Worm (Caenorhabditis elegans) whole organism, midembryonic: ENCODE measurements around the gene Y73B6BL.289.

Experiments
- T22C8.4 ChIP-seq: fragments of 200-800 bp; sonication (Bioruptor generic); IDR thresholded peaks from 2 replicates; pipeline ENCODE4 v1.3.6; 2022; ENCODE audit warnings: missing genetic modification characterization, missing compliant biosample characterization
- cog-1 ChIP-seq: sonication (generic microtip); optimal IDR thresholded peaks from 2 replicates; lab custom pipeline; 2016; ENCODE audit warnings: missing genetic modification characterization, missing compliant biosample characterization
- flt-1 ChIP-seq: fragments of 200-800 bp; sonication (Bioruptor generic); IDR thresholded peaks from 2 replicates; pipeline ENCODE4 v1.3.6; 2022; ENCODE audit warnings: missing genetic modification characterization, missing compliant biosample characterization
- klf-2 ChIP-seq: fragments of 200-800 bp; sonication (Bioruptor generic); conservative IDR thresholded peaks from 2 replicates; pipeline ENCODE4 v1.3.6; 2022; ENCODE audit warnings: missing genetic modification reagents, missing genetic modification characterization, missing compliant biosample characterization
- med-1 ChIP-seq: sonication (generic microtip); optimal IDR thresholded peaks from 2 replicates; lab custom pipeline; 2017; ENCODE audit warnings: missing genetic modification characterization, mild to moderate bottlenecking, missing compliant biosample characterization, antibody characterized with exemption, missing genetic modification reagents; ENCODE audit not compliant: insufficient read depth
- ref-1 ChIP-seq: fragments of 200-800 bp; sonication (Bioruptor generic); conservative IDR thresholded peaks from 2 replicates; pipeline ENCODE4 v1.3.6; 2022; ENCODE audit warnings: missing genetic modification reagents, missing genetic modification characterization, missing compliant biosample characterization
- tab-1 ChIP-seq: fragments of 200-800 bp; sonication (Bioruptor generic); IDR thresholded peaks from 2 replicates; pipeline ENCODE4 v1.3.6; 2022; ENCODE audit warnings: missing genetic modification characterization, missing compliant biosample characterization
- ztf-23 ChIP-seq: fragments of 200-800 bp; sonication (Bioruptor generic); IDR thresholded peaks from 2 replicates; pipeline ENCODE4 v1.3.6; 2022; ENCODE audit warnings: missing genetic modification reagents, missing genetic modification characterization, missing compliant biosample characterization
- ztf-29 ChIP-seq: fragments of 200-800 bp; sonication (Bioruptor generic); IDR thresholded peaks from 2 replicates; pipeline ENCODE4 v1.3.6; 2022; ENCODE audit warnings: missing genetic modification reagents, missing genetic modification characterization, missing compliant biosample characterization

The Y73B6BL.289 gene

ce11 chrIV:6336748-6337147, 10.6 kb upstream of the Y73B6BL.289 start:
- TF ChIP-seq ztf-29 (GFP tag; lab: Robert Waterston, UW) = no peak
- TF ChIP-seq ref-1 (GFP tag; lab: Robert Waterston, UW) = no peak
- 0 out of 2 replicates have a peak, but pooled peaks have one; percentile 50 for TF ChIP-seq flt-1
- TF ChIP-seq klf-2 (GFP tag; lab: Robert Waterston, UW) = no peak
- TF ChIP-seq T22C8.4 (GFP tag; lab: Robert Waterston, UW) = no peak
- TF ChIP-seq tab-1 (GFP tag; lab: Robert Waterston, UW) = no peak
- no peak for TF ChIP-seq med-1 (GFP tag; lab: Kevin White, UChicago)
- TF ChIP-seq cog-1 (tag; lab: Kevin White, UChicago) = peak; percentile 44
- no peak; the same call in 1 of the 2 replicates for TF ChIP-seq ztf-23

- TF ChIP-seq klf-2 (GFP tag; lab: Robert Waterston, UW) (no peak), med-1 (GFP tag; lab: Kevin White, UChicago) (no peak), ref-1 (GFP tag; lab: Robert Waterston, UW) (no peak), flt-1 (no peak), tab-1 (GFP tag; lab: Robert Waterston, UW) (no peak), ztf-23 (no peak), cog-1 (tag; lab: Kevin White, UChicago) (no peak)
Observed at ce11 chrIV:6337353-6337752, 10.0 kb upstream of the Y73B6BL.289 start, which contains the start of gene ipla-6. TSS of gene ipla-6 (plus strand) at chrIV:6337653.

DNA sequence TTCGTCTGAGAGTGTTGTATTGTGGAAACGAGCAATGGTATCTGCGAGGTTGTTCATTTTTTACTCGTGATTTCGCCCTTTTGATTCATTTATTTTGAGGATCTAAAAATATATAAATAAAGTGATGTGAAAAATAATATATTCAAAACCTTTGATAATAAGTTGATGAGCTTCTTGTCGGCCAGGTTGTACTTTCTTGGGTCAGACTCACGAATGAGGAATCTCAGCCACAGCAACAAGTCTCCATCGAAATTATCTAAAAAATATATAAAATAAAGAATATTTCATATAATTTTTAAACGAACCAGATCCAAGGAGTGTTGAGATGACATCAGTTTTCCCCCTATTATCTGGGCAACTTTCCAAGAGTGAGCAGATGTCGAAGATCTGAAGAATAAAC, 4.9 kb upstream of the Y73B6BL.289 start, which contains the start of gene Y73B6BL.288:
Y73B6BL.288 (minus strand) TSS at position 101 of the 400 bp plus-strand sequence.
- TF ChIP-seq T22C8.4 (GFP tag; lab: Robert Waterston, UW) (no peak), ztf-29 (GFP tag; lab: Robert Waterston, UW) (no peak), tab-1 (GFP tag; lab: Robert Waterston, UW) (no peak), flt-1 (no peak), klf-2 (GFP tag; lab: Robert Waterston, UW) (no peak)

DNA sequence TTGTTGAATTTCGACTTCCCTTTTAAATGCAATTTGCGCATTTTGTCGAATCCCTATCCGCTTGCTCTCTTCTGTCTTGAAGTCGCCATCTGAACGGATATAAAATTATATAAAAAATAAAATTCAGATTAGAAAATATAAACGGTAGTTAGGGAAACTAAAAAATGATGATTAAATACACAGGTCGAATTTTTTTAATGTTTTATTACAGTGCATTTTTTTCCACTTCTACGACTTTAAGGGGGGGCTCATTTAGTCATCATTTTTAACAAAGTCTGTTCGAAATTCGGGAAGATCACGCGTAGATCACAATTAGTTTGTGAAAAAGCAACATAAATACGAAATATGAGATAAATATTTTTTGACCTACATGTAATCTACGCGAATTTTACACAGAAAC, 4.4 kb upstream of the Y73B6BL.289 start, which contains the start of gene Y73B6BL.14:
Y73B6BL.14 (minus strand) TSS at position 101 of the 400 bp plus-strand sequence.
- TF ChIP-seq T22C8.4 (GFP tag; lab: Robert Waterston, UW) = no peak
- TF ChIP-seq ref-1 (GFP tag; lab: Robert Waterston, UW) = no peak
- TF ChIP-seq tab-1 (GFP tag; lab: Robert Waterston, UW) = no peak
- TF ChIP-seq med-1 (GFP tag; lab: Kevin White, UChicago) = no peak
- no peak for TF ChIP-seq klf-2 (GFP tag; lab: Robert Waterston, UW)
- no peak for TF ChIP-seq flt-1
- TF ChIP-seq ztf-29 (GFP tag; lab: Robert Waterston, UW) = no peak
- TF ChIP-seq cog-1 (tag; lab: Kevin White, UChicago) = no peak

- TF ChIP-seq tab-1 (GFP tag; lab: Robert Waterston, UW) = no peak
- TF ChIP-seq T22C8.4 (GFP tag; lab: Robert Waterston, UW) = no peak
- no peak for TF ChIP-seq ztf-23
- TF ChIP-seq cog-1 (tag; lab: Kevin White, UChicago) = no peak
- no peak for TF ChIP-seq klf-2 (GFP tag; lab: Robert Waterston, UW)
- no peak for TF ChIP-seq ref-1 (GFP tag; lab: Robert Waterston, UW)
- TF ChIP-seq ztf-29 (GFP tag; lab: Robert Waterston, UW) = no peak
- no peak for TF ChIP-seq flt-1
- TF ChIP-seq med-1 (GFP tag; lab: Kevin White, UChicago) = no peak
Observed at ce11 chrIV:6361668-6362067, 14.4 kb downstream of the Y73B6BL.289 start, which contains the start of gene Y73B6BL.47. TSS of gene Y73B6BL.47 (plus strand) at chrIV:6361968.

DNA sequence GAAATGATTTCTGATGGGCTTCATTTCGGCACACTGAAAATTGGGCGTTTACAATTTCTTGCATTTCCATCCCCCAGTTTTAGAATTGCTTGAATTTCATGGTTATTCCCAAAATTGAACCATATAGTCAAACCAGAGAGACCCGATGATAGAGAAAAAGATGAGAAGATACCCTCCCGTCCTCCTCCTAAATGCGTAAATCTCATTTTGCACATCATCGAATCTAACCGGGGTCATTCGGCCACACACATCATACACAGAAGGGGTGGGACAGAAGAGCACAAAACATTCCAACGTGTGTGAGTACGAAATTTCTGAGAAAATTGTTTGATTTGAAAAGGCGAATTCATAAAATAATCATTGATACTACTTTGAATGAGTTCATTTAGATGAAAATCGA, 16.3 kb downstream of the Y73B6BL.289 start:
- no peak for TF ChIP-seq ztf-23
- TF ChIP-seq flt-1 = 0 out of 2 replicates have a peak, but pooled peaks have one; percentile 20

- TF ChIP-seq flt-1 (no peak), cog-1 (tag; lab: Kevin White, UChicago) (no peak), ref-1 (GFP tag; lab: Robert Waterston, UW) (no peak), klf-2 (GFP tag; lab: Robert Waterston, UW) (no peak), tab-1 (GFP tag; lab: Robert Waterston, UW) (no peak), ztf-29 (GFP tag; lab: Robert Waterston, UW) (no peak), med-1 (GFP tag; lab: Kevin White, UChicago) (no peak), ztf-23 (no peak), T22C8.4 (GFP tag; lab: Robert Waterston, UW) (no peak)
Observed at ce11 chrIV:6365045-6365444, 17.7 kb downstream of the Y73B6BL.289 start, which contains the start of gene Y73B6BL.270. TSS of gene Y73B6BL.270 (plus strand) at chrIV:6365345.

- TF ChIP-seq klf-2 (GFP tag; lab: Robert Waterston, UW) = no peak
- TF ChIP-seq tab-1 (GFP tag; lab: Robert Waterston, UW) = no peak
Observed at ce11 chrIV:6366032-6366431, 18.7 kb downstream of the Y73B6BL.289 start.

ce11 chrIV:6369489-6369888, 22.2 kb downstream of the Y73B6BL.289 start:
- TF ChIP-seq ztf-29 (GFP tag; lab: Robert Waterston, UW) = no peak
- no peak for TF ChIP-seq med-1 (GFP tag; lab: Kevin White, UChicago)
- TF ChIP-seq T22C8.4 (GFP tag; lab: Robert Waterston, UW) = no peak
- no peak for TF ChIP-seq klf-2 (GFP tag; lab: Robert Waterston, UW)
- no peak for TF ChIP-seq cog-1 (tag; lab: Kevin White, UChicago)
- TF ChIP-seq ref-1 (GFP tag; lab: Robert Waterston, UW) = no peak
- no peak for TF ChIP-seq flt-1
- no peak for TF ChIP-seq tab-1 (GFP tag; lab: Robert Waterston, UW)
- no peak for TF ChIP-seq ztf-23

- no peak for TF ChIP-seq cog-1 (tag; lab: Kevin White, UChicago)
- no peak for TF ChIP-seq ztf-29 (GFP tag; lab: Robert Waterston, UW)
- TF ChIP-seq ztf-23 = no peak
- TF ChIP-seq med-1 (GFP tag; lab: Kevin White, UChicago) = no peak
- no peak for TF ChIP-seq tab-1 (GFP tag; lab: Robert Waterston, UW)
- no peak for TF ChIP-seq T22C8.4 (GFP tag; lab: Robert Waterston, UW)
- no peak for TF ChIP-seq ref-1 (GFP tag; lab: Robert Waterston, UW)
- TF ChIP-seq flt-1 = no peak
- no peak for TF ChIP-seq klf-2 (GFP tag; lab: Robert Waterston, UW)
Observed at ce11 chrIV:6372267-6372666, 25.0 kb downstream of the Y73B6BL.289 start.
